Worm (Caenorhabditis elegans) whole organism, early embryonic: ENCODE results near the gene srxa-18.

Source experiments
- ama-1 ChIP-seq: fragments of 150-350 bp; optimal IDR thresholded peaks from 2 replicates; lab custom pipeline; 2014
- ceh-36 ChIP-seq: sonication (generic microtip); optimal IDR thresholded peaks from 2 replicates; lab custom pipeline; 2016; ENCODE audit warnings: missing genetic modification characterization, inconsistent platforms, missing compliant biosample characterization
- flt-1 ChIP-seq: fragments of 200-800 bp; sonication (Bioruptor generic); IDR thresholded peaks from 2 replicates; pipeline ENCODE4 v1.3.6; 2022; ENCODE audit warnings: missing genetic modification characterization, missing compliant biosample characterization
- pes-1 ChIP-seq: fragments of 200-800 bp; sonication (Bioruptor generic); IDR thresholded peaks from 2 replicates; pipeline ENCODE4 v1.3.6; 2022; ENCODE audit warnings: missing genetic modification reagents, missing genetic modification characterization, missing compliant biosample characterization
- scrt-1 ChIP-seq: fragments of 200-800 bp; sonication (Bioruptor generic); IDR thresholded peaks from 2 replicates; pipeline ENCODE4 v1.3.6; 2022; ENCODE audit warnings: missing genetic modification characterization, missing compliant biosample characterization
- sea-1 ChIP-seq: fragments of 200-800 bp; sonication (Bioruptor generic); conservative IDR thresholded peaks from 2 replicates; pipeline ENCODE4 v1.3.6; 2022; ENCODE audit warnings: missing genetic modification characterization, missing compliant biosample characterization
- tbx-11 ChIP-seq: fragments of 200-800 bp; sonication (Bioruptor generic); IDR thresholded peaks from 2 replicates; pipeline ENCODE4 v1.3.6; 2022; ENCODE audit warnings: missing genetic modification characterization, missing compliant biosample characterization
- tbx-37 ChIP-seq: fragments of 200-800 bp; sonication (Bioruptor generic); conservative IDR thresholded peaks from 2 replicates; pipeline ENCODE4 v1.3.6; 2022; ENCODE audit warnings: missing genetic modification reagents, missing genetic modification characterization, missing compliant biosample characterization
- tra-4 ChIP-seq: sonication (generic microtip); optimal IDR thresholded peaks from 2 replicates; lab custom pipeline; 2017; ENCODE audit warnings: missing genetic modification characterization, missing compliant biosample characterization

DNA sequence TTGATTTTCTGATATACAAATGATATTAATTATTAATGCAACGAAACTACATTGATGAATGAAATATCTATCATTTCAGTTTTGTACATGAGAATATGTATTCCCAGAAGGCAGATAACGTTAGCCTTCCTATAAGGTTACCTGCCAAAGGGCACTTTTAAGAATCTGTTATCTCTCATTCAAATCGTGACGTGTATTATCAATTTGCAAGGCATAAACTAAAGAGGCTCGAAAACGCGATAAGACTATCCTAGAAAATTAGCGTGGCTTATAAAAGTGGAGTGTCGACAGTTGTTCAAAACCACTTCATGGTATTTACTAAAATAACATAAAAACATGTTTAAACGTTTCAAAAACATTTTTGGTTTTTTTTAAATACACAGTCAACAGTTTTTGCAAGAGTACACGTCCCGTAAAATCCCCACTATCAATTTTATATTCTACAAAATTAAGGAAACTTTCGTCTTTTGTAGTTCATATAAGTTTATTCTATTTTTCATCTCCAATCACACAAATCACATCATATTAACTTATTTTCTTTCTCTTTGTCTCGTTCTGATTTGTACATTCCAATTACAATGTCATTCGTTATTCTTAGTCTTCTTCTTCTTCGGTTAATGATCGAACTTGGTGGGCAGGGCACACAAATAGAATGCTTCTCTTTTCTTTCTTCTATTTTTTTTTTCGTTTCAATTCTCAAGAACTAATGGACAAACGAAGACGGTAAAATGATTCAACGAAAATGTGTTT lies 4.2 kb upstream of the srxa-18 start, which contains the start of gene C08B6.10:
- no peak for TF ChIP-seq tbx-11 (GFP tag; lab: Robert Waterston, UW)
- no peak for TF ChIP-seq sea-1 (GFP tag; lab: Robert Waterston, UW)
- no peak for TF ChIP-seq ceh-36 (tag; lab: Kevin White, UChicago)
- no peak for TF ChIP-seq pes-1 (GFP tag; lab: Robert Waterston, UW)
- TF ChIP-seq tra-4 (tag; lab: Kevin White, UChicago), result no peak
- no peak for TF ChIP-seq tbx-37
- no peak for TF ChIP-seq scrt-1 (GFP tag; lab: Robert Waterston, UW)
- TF ChIP-seq flt-1 (GFP tag; lab: Robert Waterston, UW), result no peak
- no peak for TF ChIP-seq ama-1
